Fruit fly (Drosophila melanogaster): ENCODE data around the gene CG15369.

The CG15369 gene

DNA sequence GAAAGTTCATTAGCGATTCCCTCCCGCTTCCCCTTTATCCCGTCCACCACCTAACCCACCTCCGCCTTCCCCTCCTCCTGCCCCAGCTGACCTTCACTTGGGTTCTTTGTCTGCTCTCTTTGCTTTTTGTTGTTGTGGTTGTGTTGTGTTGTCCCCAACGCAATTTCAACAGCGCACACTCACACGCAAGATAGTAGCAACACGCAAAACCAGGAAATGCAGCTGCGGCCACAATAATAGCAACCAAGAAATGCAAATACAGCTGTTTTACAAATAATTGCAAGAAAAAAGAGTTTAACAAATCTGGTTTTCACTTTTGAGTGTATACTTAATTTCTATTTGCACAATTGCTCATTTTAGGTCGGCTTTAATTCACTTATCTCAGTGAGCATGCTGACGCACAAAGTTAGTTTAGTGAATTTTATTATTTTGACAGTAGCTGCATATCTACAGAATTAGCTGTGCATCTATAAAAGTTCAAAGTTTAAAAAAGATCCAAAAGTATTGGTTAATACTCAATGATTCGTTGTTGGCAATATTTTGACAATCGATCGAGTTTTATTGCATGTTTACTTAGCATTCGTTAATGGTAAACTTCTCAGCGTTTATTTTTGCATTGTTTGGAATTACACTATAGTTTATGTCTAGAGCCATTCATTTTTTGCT is 34.7 kb downstream of the CG15369 start (continued):
- peak; percentile 1 for TF ChIP-seq CG2120 (GFP tag; optimal IDR thresholded peaks at IDR 0.05)
- TF ChIP-seq Deaf1 (tag; optimal IDR thresholded peaks at IDR 0.05) = no peak
- no peak for TF ChIP-seq Bdp1 (GFP tag; optimal IDR thresholded peaks at IDR 0.05)
- TF ChIP-seq CG17802 (tag; optimal IDR thresholded peaks at IDR 0.05) = no peak
- peak; percentile 43; the same call in 1 of the 2 replicates for TF ChIP-seq CG6689 (GFP tag; IDR thresholded peaks at IDR 0.05)
- TF ChIP-seq CG8281 (tag; optimal IDR thresholded peaks at IDR 0.05) = no peak
- TF ChIP-seq CG18262 (tag; optimal IDR thresholded peaks at IDR 0.05) = peak; percentile 26
- TF ChIP-seq CG2678 (tag; optimal IDR thresholded peaks at IDR 0.05) = peak; percentile 34
- no peak for TF ChIP-seq Taf1 (GFP tag; IDR thresholded peaks at IDR 0.05)
- no peak for TF ChIP-seq CG17328 (GFP tag; IDR thresholded peaks at IDR 0.05)
- TF ChIP-seq kni (GFP tag; optimal IDR thresholded peaks at IDR 0.05) = no peak
- TF ChIP-seq CG3281 (GFP tag; optimal IDR thresholded peaks at IDR 0.05) = no peak
- no peak for TF ChIP-seq CG1832 (GFP tag; optimal IDR thresholded peaks at IDR 0.05)
- no peak for TF ChIP-seq Hr39 (optimal IDR thresholded peaks at IDR 0.05)
- peak; percentile 4 for TF ChIP-seq CG17385 (GFP tag; optimal IDR thresholded peaks at IDR 0.05)
- peak; percentile 44 for TF ChIP-seq nom (GFP tag; optimal IDR thresholded peaks at IDR 0.05)
- no peak for TF ChIP-seq B-H2 (GFP tag; optimal IDR thresholded peaks at IDR 0.05)
- peak in 1 of 2 experiments; percentile 8 for TF ChIP-seq Hr78 (GFP tag; optimal IDR thresholded peaks at IDR 0.05)
- no peak for TF ChIP-seq CG9609 (GFP tag; optimal IDR thresholded peaks at IDR 0.05)
- TF ChIP-seq mirr (GFP tag; optimal IDR thresholded peaks at IDR 0.05) = no peak
- peak; percentile 42 for TF ChIP-seq CG15269 (tag; optimal IDR thresholded peaks at IDR 0.05)
- no peak for TF ChIP-seq Dll (GFP tag; IDR thresholded peaks at IDR 0.05; ENCODE audit: partially characterized antibody)
- TF ChIP-seq dimm (GFP tag; IDR thresholded peaks at IDR 0.05) = no peak
- TF ChIP-seq Hsf (GFP tag; optimal IDR thresholded peaks at IDR 0.05) = peak; percentile 24
- peak; percentile 11 for TF ChIP-seq CG8388 (GFP tag; optimal IDR thresholded peaks at IDR 0.05)
- TF ChIP-seq HHEX (GFP tag; optimal IDR thresholded peaks at IDR 0.05) = no peak
- TF ChIP-seq Dad (GFP tag; optimal IDR thresholded peaks at IDR 0.05) = no peak
- TF ChIP-seq zfh1 (GFP tag; IDR thresholded peaks at IDR 0.05) = peak; percentile 55; the same call in 2 of the 3 replicates
- peak; percentile 12 for TF ChIP-seq CG12659 (GFP tag; optimal IDR thresholded peaks at IDR 0.05)
- TF ChIP-seq kay (GFP tag; optimal IDR thresholded peaks at IDR 0.05) = no peak
- TF ChIP-seq ara (GFP tag; IDR thresholded peaks at IDR 0.05) = no peak
- no peak for TF ChIP-seq jing (GFP tag; optimal IDR thresholded peaks at IDR 0.05)
- TF ChIP-seq CG1233 (GFP tag; optimal IDR thresholded peaks at IDR 0.05) = peak; percentile 7
- TF ChIP-seq CG12219 (GFP tag; optimal IDR thresholded peaks at IDR 0.05) = no peak
- TF ChIP-seq Asciz (GFP tag; optimal IDR thresholded peaks at IDR 0.05) = peak; percentile 20
- peak; percentile 7 for TF ChIP-seq dmrt11E (tag; optimal IDR thresholded peaks at IDR 0.05)
- TF ChIP-seq sens-2 (GFP tag; IDR thresholded peaks at IDR 0.05) = no peak
- TF ChIP-seq ranshi (GFP tag; IDR thresholded peaks at IDR 0.05) = no peak
- TF ChIP-seq kah (GFP tag; optimal IDR thresholded peaks at IDR 0.05) = no peak
- TF ChIP-seq Spps (tag; optimal IDR thresholded peaks at IDR 0.05) = no peak
- peak; percentile 22 for TF ChIP-seq tin (GFP tag; optimal IDR thresholded peaks at IDR 0.05)
- 0 out of 2 replicates have a peak, but pooled peaks have one; percentile 26 for TF ChIP-seq sisA (GFP tag; IDR thresholded peaks at IDR 0.05)
- TF ChIP-seq aop (GFP tag; IDR thresholded peaks at IDR 0.05) = no peak
- TF ChIP-seq Ets65A (GFP tag) = peak; percentile 85
- TF ChIP-seq psq (GFP tag; optimal IDR thresholded peaks at IDR 0.05) = no peak
- TF ChIP-seq eyg (GFP tag; optimal IDR thresholded peaks at IDR 0.05) = no peak
- peak; percentile 95 for TF ChIP-seq CG11696 (GFP tag; IDR thresholded peaks at IDR 0.05)
- no peak for TF ChIP-seq HmgZ (tag; optimal IDR thresholded peaks at IDR 0.05)
- TF ChIP-seq sug (tag; optimal IDR thresholded peaks at IDR 0.05) = peak; percentile 8
- peak; percentile 13 for TF ChIP-seq Antp (GFP tag; optimal IDR thresholded peaks at IDR 0.05)

All from whole organism, embryonic.